Worm (Caenorhabditis elegans): ENCODE measurements around the gene frm-3.

Gene frm-3

ce11 chrX:11576429-11577088, 4.3 kb downstream of the frm-3 start:
- no peak for TF ChIP-seq flt-1 (GFP tag; IDR thresholded peaks at IDR 0.05)
- TF ChIP-seq tbx-37 (GFP tag; conservative IDR thresholded peaks at IDR 0.05), result no peak
- no peak for TF ChIP-seq tra-4 (tag; optimal IDR thresholded peaks at IDR 0.05)
- TF ChIP-seq ceh-13 (GFP tag; optimal IDR thresholded peaks at IDR 0.05), result no peak
- TF ChIP-seq aly-1 (tag; optimal IDR thresholded peaks at IDR 0.05), result no peak
- TF ChIP-seq pes-1 (GFP tag; IDR thresholded peaks at IDR 0.05), result no peak
- TF ChIP-seq tbx-11 (GFP tag; IDR thresholded peaks at IDR 0.05), result no peak
- no peak for TF ChIP-seq B0310.2 (tag; optimal IDR thresholded peaks at IDR 0.05)
- no peak for TF ChIP-seq ama-1 (optimal IDR thresholded peaks at IDR 0.05)
- no peak for TF ChIP-seq hmbx-1 (tag; optimal IDR thresholded peaks at IDR 0.05)
- TF ChIP-seq ets-7 (tag; optimal IDR thresholded peaks at IDR 0.05), result no peak
- TF ChIP-seq F13C5.2 (tag; optimal IDR thresholded peaks at IDR 0.05), result no peak
- TF ChIP-seq hmg-4 (GFP tag; optimal IDR thresholded peaks at IDR 0.05), result no peak
- no peak for TF ChIP-seq scrt-1 (GFP tag; IDR thresholded peaks at IDR 0.05)
- no peak for TF ChIP-seq ceh-36 (tag; optimal IDR thresholded peaks at IDR 0.05)

DNA sequence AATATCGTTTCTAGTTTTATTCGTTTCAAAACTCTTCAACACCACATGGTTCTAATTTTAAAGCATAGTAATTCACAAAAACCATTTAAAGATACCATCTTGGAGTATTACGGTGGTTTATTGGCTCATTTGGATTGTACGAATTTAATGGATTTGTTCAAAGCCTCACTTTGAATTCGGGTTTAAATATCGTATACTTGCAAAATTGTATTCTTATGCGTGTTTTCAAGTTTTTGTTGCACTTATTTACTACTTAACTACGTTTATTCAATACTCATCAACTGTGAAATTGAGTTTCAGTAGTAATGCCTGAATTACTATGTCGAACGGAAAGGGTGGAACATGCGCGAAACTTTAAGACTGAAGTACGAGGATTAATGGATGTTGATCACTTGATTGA, 13.1 kb downstream of the frm-3 start, which contains the start of gene abts-2:
TSS of gene abts-2 (plus strand) at position 301 of the 400 bp plus-strand sequence.
- no peak for TF ChIP-seq flt-1 (GFP tag; IDR thresholded peaks at IDR 0.05)
- no peak for TF ChIP-seq pes-1 (GFP tag; IDR thresholded peaks at IDR 0.05)
- no peak for TF ChIP-seq F13C5.2 (tag; optimal IDR thresholded peaks at IDR 0.05)
- no peak for TF ChIP-seq ets-7 (tag; optimal IDR thresholded peaks at IDR 0.05)
- TF ChIP-seq ceh-13 (GFP tag; optimal IDR thresholded peaks at IDR 0.05), result no peak
- TF ChIP-seq hmbx-1 (tag; optimal IDR thresholded peaks at IDR 0.05), result no peak
- TF ChIP-seq scrt-1 (GFP tag; IDR thresholded peaks at IDR 0.05), result no peak
- TF ChIP-seq hmg-4 (GFP tag; optimal IDR thresholded peaks at IDR 0.05), result no peak
- TF ChIP-seq tbx-37 (GFP tag; conservative IDR thresholded peaks at IDR 0.05), result no peak
- TF ChIP-seq tra-4 (tag; optimal IDR thresholded peaks at IDR 0.05), result no peak
- no peak for TF ChIP-seq tbx-11 (GFP tag; IDR thresholded peaks at IDR 0.05)
- no peak for TF ChIP-seq ceh-36 (tag; optimal IDR thresholded peaks at IDR 0.05)
- no peak for TF ChIP-seq ama-1 (optimal IDR thresholded peaks at IDR 0.05)
- no peak for TF ChIP-seq aly-1 (tag; optimal IDR thresholded peaks at IDR 0.05)
- TF ChIP-seq sea-1 (GFP tag; conservative IDR thresholded peaks at IDR 0.05), result no peak

DNA sequence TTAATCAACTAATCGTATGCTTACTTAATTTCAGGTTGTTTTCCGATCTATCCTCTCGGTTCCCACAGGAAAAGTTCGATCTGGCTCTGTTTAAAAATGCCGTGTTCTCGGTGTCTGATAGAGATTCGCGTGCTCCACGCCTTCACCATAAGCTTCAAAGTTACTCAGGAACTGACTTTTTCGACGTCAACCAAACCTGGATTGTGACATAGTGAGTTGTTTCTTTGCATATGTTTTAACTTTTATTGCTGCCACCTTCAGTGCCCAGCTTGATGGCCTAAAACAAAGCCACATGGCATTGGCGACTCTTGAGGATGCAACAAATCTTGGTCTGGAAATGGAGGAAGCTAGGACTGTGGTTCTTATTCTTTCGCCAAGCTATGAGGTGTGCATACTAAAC, 13.6 kb downstream of the frm-3 start:
- no peak for TF ChIP-seq F13C5.2 (tag; optimal IDR thresholded peaks at IDR 0.05)
- TF ChIP-seq pes-1 (GFP tag; IDR thresholded peaks at IDR 0.05), result no peak
- no peak for TF ChIP-seq tbx-37 (GFP tag; conservative IDR thresholded peaks at IDR 0.05)
- TF ChIP-seq tra-4 (tag; optimal IDR thresholded peaks at IDR 0.05), result no peak
- TF ChIP-seq hmbx-1 (tag; optimal IDR thresholded peaks at IDR 0.05), result no peak
- no peak for TF ChIP-seq aly-1 (tag; optimal IDR thresholded peaks at IDR 0.05)

DNA sequence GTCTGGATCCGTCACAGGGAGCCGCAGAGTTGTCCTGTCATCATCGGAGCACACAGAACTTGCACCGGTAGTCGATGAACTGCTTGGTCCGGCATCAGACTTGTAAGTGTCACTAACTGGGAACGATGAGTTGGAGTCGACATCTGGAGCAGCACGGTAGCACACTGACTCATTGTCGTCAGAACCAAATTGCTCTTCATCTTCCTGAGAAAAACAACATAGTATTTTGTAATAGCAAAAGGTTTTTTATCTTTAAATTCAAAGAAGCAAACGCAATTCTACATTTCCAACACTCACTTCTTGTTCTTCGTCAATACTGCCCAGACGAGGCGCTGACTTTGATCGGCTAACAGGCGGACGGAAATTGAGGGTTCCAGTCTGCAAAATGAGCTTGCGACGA, 18.2 kb downstream of the frm-3 start:
- no peak for TF ChIP-seq ets-7 (tag; optimal IDR thresholded peaks at IDR 0.05)
- TF ChIP-seq tra-4 (tag; optimal IDR thresholded peaks at IDR 0.05), result no peak
- TF ChIP-seq B0310.2 (tag; optimal IDR thresholded peaks at IDR 0.05), result no peak
- TF ChIP-seq scrt-1 (GFP tag; IDR thresholded peaks at IDR 0.05), result no peak
- TF ChIP-seq aly-1 (tag; optimal IDR thresholded peaks at IDR 0.05), result no peak

DNA sequence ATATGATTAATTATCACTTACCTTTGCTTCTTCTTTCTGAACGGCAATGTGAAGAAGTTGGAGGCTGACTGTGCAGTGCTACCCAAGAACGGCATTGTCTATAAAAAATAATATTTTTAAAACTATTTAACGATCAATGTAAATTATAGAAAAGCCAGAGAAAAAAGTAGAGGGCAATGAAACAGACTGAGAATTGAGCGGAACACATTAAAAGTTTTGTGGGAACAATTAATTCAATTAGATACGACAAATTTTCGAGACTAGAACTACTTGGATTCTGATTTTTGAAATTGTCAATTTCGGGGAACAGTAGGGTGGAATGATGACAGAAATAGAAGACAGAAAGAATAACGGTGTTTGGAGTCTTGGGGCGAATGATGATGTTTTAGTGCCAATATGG, 19.3 kb downstream of the frm-3 start, which contains the start of gene F52D10.2:
TSS of gene F52D10.2 (minus strand) at position 101 of the 400 bp plus-strand sequence.
- no peak for TF ChIP-seq ets-7 (tag; optimal IDR thresholded peaks at IDR 0.05)
- TF ChIP-seq hnd-1 (tag; optimal IDR thresholded peaks at IDR 0.05), result no peak
- TF ChIP-seq tbx-11 (GFP tag; IDR thresholded peaks at IDR 0.05), result no peak
- TF ChIP-seq hmg-4 (GFP tag; optimal IDR thresholded peaks at IDR 0.05), result no peak
- no peak for TF ChIP-seq pes-1 (GFP tag; IDR thresholded peaks at IDR 0.05)
- TF ChIP-seq aly-1 (tag; optimal IDR thresholded peaks at IDR 0.05), result no peak
- TF ChIP-seq sea-1 (GFP tag; conservative IDR thresholded peaks at IDR 0.05), result no peak
- no peak for TF ChIP-seq B0310.2 (tag; optimal IDR thresholded peaks at IDR 0.05)

ce11 chrX:11592539-11592938, 20.2 kb downstream of the frm-3 start:
- TF ChIP-seq hmbx-1 (tag; optimal IDR thresholded peaks at IDR 0.05), result no peak

DNA sequence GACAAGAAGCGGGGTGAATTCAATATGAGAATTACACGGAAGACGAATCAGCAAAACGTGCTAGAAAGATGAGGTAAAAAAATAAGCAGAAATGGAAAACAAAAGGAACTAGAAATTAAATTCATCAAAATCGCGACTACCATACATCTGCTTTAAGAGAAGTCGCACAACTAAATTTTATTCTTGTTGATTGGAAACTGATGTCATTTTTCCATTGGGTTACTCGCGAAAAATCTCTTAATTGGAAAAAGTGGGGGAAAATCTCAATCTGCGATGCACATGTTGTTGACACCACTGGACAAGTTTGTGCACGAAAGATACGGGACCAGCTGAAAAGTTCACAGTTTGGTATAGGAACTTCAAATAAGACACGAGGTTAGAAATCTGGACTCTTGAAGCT, 24.6 kb downstream of the frm-3 start:
- TF ChIP-seq ceh-13 (GFP tag; optimal IDR thresholded peaks at IDR 0.05) (no peak), tra-4 (tag; optimal IDR thresholded peaks at IDR 0.05) (no peak), tbx-11 (GFP tag; IDR thresholded peaks at IDR 0.05) (no peak), ama-1 (optimal IDR thresholded peaks at IDR 0.05) (no peak), hnd-1 (tag; optimal IDR thresholded peaks at IDR 0.05) (no peak), flt-1 (GFP tag; IDR thresholded peaks at IDR 0.05) (no peak), ceh-36 (tag; optimal IDR thresholded peaks at IDR 0.05) (no peak), B0310.2 (tag; optimal IDR thresholded peaks at IDR 0.05) (no peak)

DNA sequence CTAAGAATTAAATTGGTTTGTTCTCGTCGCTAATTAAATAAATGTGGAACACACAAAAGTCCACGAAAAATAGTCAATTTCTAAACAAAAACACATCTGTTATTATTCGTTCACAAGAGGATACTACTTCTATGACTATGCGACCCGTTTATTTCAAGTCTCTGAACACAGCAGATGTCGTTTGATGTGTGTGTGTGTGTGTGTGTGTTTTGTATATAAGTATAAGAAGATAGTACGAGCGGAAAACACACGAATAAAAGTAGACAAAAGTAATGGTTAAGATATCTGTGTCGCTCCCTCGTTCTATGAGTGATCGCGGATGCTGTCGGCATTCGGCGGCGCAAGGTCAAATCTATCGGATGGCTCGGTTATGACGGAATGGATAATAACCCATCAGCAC, 26.5 kb downstream of the frm-3 start:
- no peak for TF ChIP-seq ama-1 (optimal IDR thresholded peaks at IDR 0.05)
- no peak for TF ChIP-seq hmbx-1 (tag; optimal IDR thresholded peaks at IDR 0.05)
- no peak for TF ChIP-seq B0310.2 (tag; optimal IDR thresholded peaks at IDR 0.05)
- no peak for TF ChIP-seq scrt-1 (GFP tag; IDR thresholded peaks at IDR 0.05)
- TF ChIP-seq tra-4 (tag; optimal IDR thresholded peaks at IDR 0.05), result no peak
- no peak for TF ChIP-seq tbx-37 (GFP tag; conservative IDR thresholded peaks at IDR 0.05)

Measured in whole organism, early embryonic.